Worm (Caenorhabditis elegans) whole organism, L4/young adult: ENCODE data around the gene rpl-23.

Source experiments
- W03F9.2 ChIP-seq: fragments of 150-350 bp; optimal IDR thresholded peaks from 2 replicates; lab custom pipeline; 2014; ENCODE audit warnings: missing biosample characterization, missing genetic modification characterization
- him-1 ChIP-seq: sonication (generic microtip); optimal IDR thresholded peaks from 2 replicates; lab custom pipeline; 2016; ENCODE audit warnings: missing genotype, missing genetic modification reagents, missing genetic modification characterization, missing compliant biosample characterization

ce11 chrIII:5688246-5688645, 17.7 kb downstream of the rpl-23 start:
- TF ChIP-seq him-1 = no peak
- no peak for TF ChIP-seq W03F9.2 (tag; lab: Kevin White, UChicago)
